Worm (Caenorhabditis elegans) whole organism, L4 larva: ENCODE results near the gene srd-56.

Source experiments
- ama-1 ChIP-seq: fragments of 150-350 bp; optimal IDR thresholded peaks from 2 replicates; lab custom pipeline; 2014; ENCODE audit warnings: inconsistent platforms, mixed read lengths
- egl-27 ChIP-seq: sonication (generic microtip); optimal IDR thresholded peaks from 3 replicates; lab custom pipeline; 2017; ENCODE audit warnings: missing biosample characterization, missing genetic modification reagents, missing genetic modification characterization
- lin-13 ChIP-seq: fragments of 150-350 bp; optimal IDR thresholded peaks from 2 replicates; lab custom pipeline; 2014; ENCODE audit warnings: missing biosample characterization, missing genetic modification reagents, missing genetic modification characterization
- lin-15B ChIP-seq: fragments of 150-350 bp; sonication (generic microtip); optimal IDR thresholded peaks from 3 replicates; lab custom pipeline; 2014; ENCODE audit warnings: missing biosample characterization, missing genetic modification characterization
- nhr-237 ChIP-seq: sonication (generic microtip); optimal IDR thresholded peaks from 2 replicates; lab custom pipeline; 2017; ENCODE audit warnings: missing biosample characterization, missing genetic modification characterization
- nhr-41 ChIP-seq: fragments of 200-800 bp; sonication (Bioruptor generic); IDR thresholded peaks from 2 replicates; pipeline ENCODE4 v1.3.6; 2022; ENCODE audit warnings: missing genetic modification reagents, missing genetic modification characterization, missing compliant biosample characterization
- nhr-77 ChIP-seq: fragments of 150-350 bp; optimal IDR thresholded peaks from 2 replicates; lab custom pipeline; 2014; ENCODE audit warnings: missing biosample characterization, missing genetic modification characterization
- pqm-1 ChIP-seq: sonication (generic microtip); optimal IDR thresholded peaks from 2 replicates; lab custom pipeline; 2017; ENCODE audit warnings: missing biosample characterization, missing genetic modification characterization

DNA sequence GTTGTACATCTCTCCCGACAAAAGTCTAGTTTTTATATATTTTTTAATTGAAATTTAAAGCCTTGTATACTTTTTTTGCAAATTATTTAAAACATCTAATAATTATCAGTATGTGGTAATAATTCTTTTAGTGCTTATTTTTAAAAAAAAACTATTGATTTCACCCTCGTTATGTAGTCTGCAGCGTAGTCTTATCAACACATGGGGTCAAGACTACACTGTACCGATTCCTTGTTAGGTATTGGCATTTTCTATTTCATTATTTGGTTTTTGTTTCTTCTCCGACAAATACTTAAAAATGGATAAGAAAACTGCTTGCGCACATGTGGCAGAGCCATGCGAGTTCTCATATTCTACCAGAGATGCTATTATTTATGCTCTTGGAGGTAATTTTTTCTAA is 7.0 kb downstream of the srd-56 start, which contains the start of gene maoc-1:
- TF ChIP-seq ama-1 (lab: Kevin White, UChicago), result no peak
- TF ChIP-seq egl-27, result no peak
- no peak for TF ChIP-seq lin-13 (GFP tag; lab: Kevin White, UChicago)
- peak; percentile 37 for TF ChIP-seq nhr-77 (tag; lab: Kevin White, UChicago)
- no peak for TF ChIP-seq nhr-41
- no peak for TF ChIP-seq nhr-237 (tag; lab: Kevin White, UChicago)
- TF ChIP-seq pqm-1 (tag; lab: Kevin White, UChicago), result no peak
- TF ChIP-seq lin-15B (tag; lab: Kevin White, UChicago), result no peak
